Worm (Caenorhabditis elegans) whole organism, early embryonic: ENCODE data around the gene B0222.11.

Experiments used
- F13C5.2 ChIP-seq: sonication (generic microtip); optimal IDR thresholded peaks from 2 replicates; lab custom pipeline; 2017; ENCODE audit warnings: mild to moderate bottlenecking, missing genetic modification characterization, inconsistent platforms, missing compliant biosample characterization
- ama-1 ChIP-seq: fragments of 150-350 bp; optimal IDR thresholded peaks from 2 replicates; lab custom pipeline; 2014
- ceh-13 ChIP-seq: fragments of 200-800 bp; sonication (Bioruptor generic); optimal IDR thresholded peaks from 2 replicates; lab custom pipeline; 2018; ENCODE audit warnings: mild to moderate bottlenecking, missing genetic modification characterization, missing compliant biosample characterization
- ceh-36 ChIP-seq: sonication (generic microtip); optimal IDR thresholded peaks from 2 replicates; lab custom pipeline; 2016; ENCODE audit warnings: missing genetic modification characterization, inconsistent platforms, missing compliant biosample characterization
- ets-7 ChIP-seq: sonication (generic microtip); optimal IDR thresholded peaks from 2 replicates; lab custom pipeline; 2016; ENCODE audit warnings: missing genotype, missing genetic modification characterization, missing compliant biosample characterization
- hmg-4 ChIP-seq: fragments of 200-800 bp; sonication (Bioruptor generic); optimal IDR thresholded peaks from 2 replicates; lab custom pipeline; 2018; ENCODE audit warnings: mild to moderate bottlenecking, missing genetic modification characterization, missing compliant biosample characterization
- tbx-11 ChIP-seq: fragments of 200-800 bp; sonication (Bioruptor generic); IDR thresholded peaks from 2 replicates; pipeline ENCODE4 v1.3.6; 2022; ENCODE audit warnings: missing genetic modification characterization, missing compliant biosample characterization

- TF ChIP-seq ets-7 (tag; lab: Kevin White, UChicago) (no peak), ama-1 (lab: Kevin White, UChicago) (no peak), ceh-13 (GFP tag; lab: Kevin White, UChicago) (no peak), hmg-4 (no peak), ceh-36 (no peak), F13C5.2 (tag; lab: Kevin White, UChicago) (no peak), tbx-11 (GFP tag; lab: Robert Waterston, UW) (no peak)
These were observed 35.9 kb downstream of the B0222.11 start, which contains the start of gene F21C10.1 for ce11 chrV:9132043-9132442.
